Fruit fly (Drosophila melanogaster): Measurements from ENCODE around the gene Hsc70-1.

- no peak for TF ChIP-seq Hr96 (GFP tag; optimal IDR thresholded peaks at IDR 0.05)
- TF ChIP-seq tj (GFP tag; optimal IDR thresholded peaks at IDR 0.05) = no peak
- peak; percentile 93 for TF ChIP-seq CG14711 (tag; optimal IDR thresholded peaks at IDR 0.05)
- TF ChIP-seq toe (GFP tag; optimal IDR thresholded peaks at IDR 0.05) = no peak
- no peak for TF ChIP-seq cic (GFP tag; optimal IDR thresholded peaks at IDR 0.05)
- TF ChIP-seq CG7101 (tag; optimal IDR thresholded peaks at IDR 0.05) = no peak
- peak; percentile 91 for TF ChIP-seq kay (GFP tag; ENCODE audit: borderline replicate concordance)
Observed at dm6 chr3L:14003297-14004040, 29.6 kb downstream of the Hsc70-1 start.

All from whole organism, adult.